Fruit fly (Drosophila melanogaster) whole organism, embryonic: ENCODE data around the gene Cpr73D.
A peak's percentile ranks its signal among the peaks of the same experiment; 100 is the strongest.

Experiments
- Blimp-1 ChIP-seq: fragments of 200-800 bp; sonication (Bioruptor generic); optimal IDR thresholded peaks from 3 replicates; lab custom pipeline; 2018; ENCODE audit warnings: missing biosample characterization, missing genetic modification characterization, mild to moderate bottlenecking, moderate library complexity, missing genetic modification reagents
- C15 ChIP-seq: fragments of 200-800 bp; sonication (Bioruptor generic); IDR thresholded peaks from 3 replicates; pipeline ENCODE4 v1.3.6; 2022; ENCODE audit warnings: missing biosample characterization, missing genetic modification characterization
- CG10209 ChIP-seq: fragments of 200-800 bp; sonication (Bioruptor generic); optimal IDR thresholded peaks from 3 replicates; lab custom pipeline; 2017; ENCODE audit warnings: missing biosample characterization, mild to moderate bottlenecking, missing genetic modification characterization, missing genetic modification reagents
- CG10321 ChIP-seq: fragments of 200-800 bp; sonication (Bioruptor generic); IDR thresholded peaks from 2 replicates; pipeline ENCODE4 v1.3.6; 2022; ENCODE audit warnings: missing biosample characterization, missing genetic modification characterization
- CG10543 ChIP-seq: fragments of 200-800 bp; sonication (Bioruptor generic); optimal IDR thresholded peaks from 3 replicates; lab custom pipeline; 2017; ENCODE audit warnings: missing biosample characterization, mild to moderate bottlenecking, missing genetic modification characterization, moderate library complexity
- CG10565 ChIP-seq: fragments of 200-800 bp; sonication (Bioruptor generic); optimal IDR thresholded peaks from 3 replicates; lab custom pipeline; 2016; ENCODE audit warnings: missing biosample characterization, mild to moderate bottlenecking, missing genetic modification characterization
- CG10979 ChIP-seq: fragments of 200-800 bp; sonication (Bioruptor generic); optimal IDR thresholded peaks from 2 replicates; lab custom pipeline; 2018; ENCODE audit warnings: missing biosample characterization, mild to moderate bottlenecking, missing genetic modification characterization, moderate library complexity
- CG11504 ChIP-seq: fragments of 200-800 bp; sonication (Bioruptor generic); optimal IDR thresholded peaks from 3 replicates; lab custom pipeline; 2019; ENCODE audit warnings: missing biosample characterization, mild to moderate bottlenecking, missing genetic modification characterization, moderate library complexity
- CG11696 ChIP-seq: fragments of 200-800 bp; sonication (Bioruptor generic); IDR thresholded peaks from 2 replicates; pipeline ENCODE4 v1.3.6; 2022; ENCODE audit warnings: missing biosample characterization, missing genetic modification characterization
- CG12071 ChIP-seq: fragments of 200-800 bp; sonication (Bioruptor generic); optimal IDR thresholded peaks from 3 replicates; lab custom pipeline; 2018; ENCODE audit warnings: missing biosample characterization, mild to moderate bottlenecking, missing genetic modification characterization
- CG14667 ChIP-seq: fragments of 200-800 bp; sonication (Bioruptor generic); IDR thresholded peaks from 2 replicates; pipeline ENCODE4 v1.3.6; 2022; ENCODE audit warnings: missing biosample characterization, missing genetic modification characterization
- CG1647 ChIP-seq: fragments of 200-800 bp; sonication (Bioruptor generic); optimal IDR thresholded peaks from 3 replicates; lab custom pipeline; 2016; ENCODE audit warnings: missing biosample characterization, missing genetic modification characterization
- CG16863 ChIP-seq: fragments of 200-800 bp; sonication (Bioruptor generic); optimal IDR thresholded peaks from 3 replicates; lab custom pipeline; 2016; ENCODE audit warnings: missing biosample characterization, missing genetic modification characterization
- CG1792 ChIP-seq: fragments of 200-800 bp; sonication (Bioruptor generic); optimal IDR thresholded peaks from 2 replicates; lab custom pipeline; 2016; ENCODE audit warnings: missing biosample characterization, missing genetic modification characterization
- CG18011 ChIP-seq: fragments of 200-800 bp; sonication (Bioruptor generic); optimal IDR thresholded peaks from 2 replicates; lab custom pipeline; 2017; ENCODE audit warnings: missing biosample characterization, missing genetic modification characterization, mild to moderate bottlenecking, moderate library complexity, missing genotype
- CG2199 ChIP-seq: fragments of 200-800 bp; sonication (Bioruptor generic); IDR thresholded peaks from 3 replicates; pipeline ENCODE4 v1.3.6; 2022; ENCODE audit warnings: missing biosample characterization, missing genetic modification characterization
- CG2889 ChIP-seq: fragments of 200-800 bp; sonication (Bioruptor generic); IDR thresholded peaks from 3 replicates; pipeline ENCODE4 v1.3.6; 2022; ENCODE audit warnings: missing biosample characterization, missing genetic modification characterization
- CG31388 ChIP-seq: fragments of 200-800 bp; sonication (Bioruptor generic); optimal IDR thresholded peaks from 2 replicates; lab custom pipeline; 2016; ENCODE audit warnings: missing biosample characterization, missing genetic modification characterization
- CG4617 ChIP-seq: fragments of 200-800 bp; sonication (Bioruptor generic); optimal IDR thresholded peaks from 3 replicates; lab custom pipeline; 2016; ENCODE audit warnings: missing biosample characterization, missing genetic modification characterization, borderline replicate concordance
- CG8281 ChIP-seq: fragments of 200-800 bp; sonication (Bioruptor generic); optimal IDR thresholded peaks from 2 replicates; lab custom pipeline; 2018; ENCODE audit warnings: missing biosample characterization, mild to moderate bottlenecking, missing genetic modification characterization, moderate library complexity
- CoRest ChIP-seq: fragments of 200-800 bp; sonication (Bioruptor generic); optimal IDR thresholded peaks from 3 replicates; lab custom pipeline; 2018; ENCODE audit warnings: missing biosample characterization, mild to moderate bottlenecking, missing genetic modification characterization, moderate library complexity
- D19B ChIP-seq: fragments of 200-800 bp; sonication (Bioruptor generic); optimal IDR thresholded peaks from 2 replicates; lab custom pipeline; 2017; ENCODE audit warnings: missing biosample characterization, mild to moderate bottlenecking, missing genetic modification characterization
- Ets97D ChIP-seq: fragments of 200-800 bp; sonication (Bioruptor generic); optimal IDR thresholded peaks from 3 replicates; lab custom pipeline; 2016; ENCODE audit warnings: missing biosample characterization, missing genetic modification characterization
- Oli ChIP-seq: fragments of 200-800 bp; sonication (Bioruptor generic); optimal IDR thresholded peaks from 2 replicates; lab custom pipeline; 2018; ENCODE audit warnings: missing biosample characterization, mild to moderate bottlenecking, missing genetic modification characterization, moderate library complexity
- Sox102F ChIP-seq: fragments of 200-800 bp; sonication (Bioruptor generic); optimal IDR thresholded peaks from 2 replicates; lab custom pipeline; 2018; ENCODE audit warnings: missing biosample characterization, mild to moderate bottlenecking, missing genetic modification characterization, moderate library complexity
- Tbp ChIP-seq: fragments of >200 bp; optimal IDR thresholded peaks from 2 replicates; lab custom pipeline; 2018; ENCODE audit warnings: missing biosample characterization, missing genetic modification characterization
- Xrp1 ChIP-seq: fragments of 200-800 bp; sonication (Bioruptor generic); IDR thresholded peaks from 2 replicates; pipeline ENCODE4 v1.3.6; 2022; ENCODE audit warnings: missing biosample characterization, missing genetic modification characterization
- ab ChIP-seq: fragments of 200-800 bp; sonication (Bioruptor generic); optimal IDR thresholded peaks from 2 replicates; lab custom pipeline; 2016; ENCODE audit warnings: missing biosample characterization, missing genetic modification characterization
- ap ChIP-seq: fragments of 200-800 bp; sonication (Bioruptor generic); IDR thresholded peaks from 2 replicates; pipeline ENCODE4 v1.3.6; 2022; ENCODE audit warnings: missing biosample characterization, missing genetic modification characterization
- cg ChIP-seq: fragments of 200-800 bp; sonication (Bioruptor generic); optimal IDR thresholded peaks from 3 replicates; lab custom pipeline; 2019; ENCODE audit warnings: missing biosample characterization, mild to moderate bottlenecking, missing genetic modification characterization, moderate library complexity
- chinmo ChIP-seq: fragments of 200-800 bp; sonication (Bioruptor generic); IDR thresholded peaks from 4 replicates; pipeline ENCODE4 v1.3.6; 2022; ENCODE audit warnings: missing biosample characterization, missing genetic modification characterization; ENCODE audit not compliant: partially characterized antibody
- da ChIP-seq: fragments of 200-800 bp; sonication (Bioruptor generic); optimal IDR thresholded peaks from 2 replicates; lab custom pipeline; 2016; ENCODE audit warnings: missing biosample characterization, missing genetic modification characterization
- dan ChIP-seq: fragments of 200-800 bp; sonication (Bioruptor generic); IDR thresholded peaks from 2 replicates; pipeline ENCODE4 v1.3.6; 2022; ENCODE audit warnings: missing biosample characterization, missing genetic modification characterization
- ftz-f1 ChIP-seq: fragments of 200-800 bp; sonication (Bioruptor generic); optimal IDR thresholded peaks from 2 replicates; lab custom pipeline; 2016; ENCODE audit warnings: missing biosample characterization, missing genetic modification characterization
- fu2 ChIP-seq: fragments of 200-800 bp; sonication (Bioruptor generic); optimal IDR thresholded peaks from 2 replicates; lab custom pipeline; 2016; ENCODE audit warnings: missing biosample characterization, missing genetic modification characterization
- gce ChIP-seq: fragments of 200-800 bp; sonication (Bioruptor generic); IDR thresholded peaks from 3 replicates; pipeline ENCODE4 v1.3.6; 2022; ENCODE audit warnings: missing biosample characterization, missing genetic modification characterization
- gcm ChIP-seq: fragments of 200-800 bp; sonication (Bioruptor generic); optimal IDR thresholded peaks from 2 replicates; lab custom pipeline; 2019; ENCODE audit warnings: missing biosample characterization, mild to moderate bottlenecking, missing genetic modification characterization, moderate library complexity
- jigr1 ChIP-seq: fragments of 200-800 bp; sonication (Bioruptor generic); IDR thresholded peaks from 3 replicates; pipeline ENCODE4 v1.3.6; 2022; ENCODE audit warnings: missing biosample characterization, missing genetic modification characterization
- jumu ChIP-seq: fragments of 200-800 bp; sonication (Bioruptor generic); optimal IDR thresholded peaks from 3 replicates; lab custom pipeline; 2016; ENCODE audit warnings: missing biosample characterization, missing genetic modification characterization
- lab ChIP-seq: fragments of 200-800 bp; sonication (Bioruptor generic); optimal IDR thresholded peaks from 3 replicates; lab custom pipeline; 2017; ENCODE audit warnings: missing biosample characterization, missing genetic modification characterization, mild to moderate bottlenecking, moderate library complexity, missing genetic modification reagents
- lov ChIP-seq, 2 experiments: fragments of 200-800 bp in 1 of 2; fragments of >200 bp in 1 of 2; sonication (Bioruptor generic) in 1 of 2; IDR thresholded peaks in 1 of 2; optimal IDR thresholded peaks in 1 of 2; 2 replicates in 1 of 2; 3 replicates in 1 of 2; pipeline versions ENCODE4 v1.3.6 to Lab custom; 2017 to 2022; ENCODE audit warnings: missing biosample characterization in 1 of 2, missing genetic modification characterization in 1 of 2
- nmo ChIP-seq: fragments of 200-800 bp; sonication (Bioruptor generic); optimal IDR thresholded peaks from 2 replicates; lab custom pipeline; 2018; ENCODE audit warnings: missing biosample characterization, mild to moderate bottlenecking, missing genetic modification characterization, moderate library complexity
- pzg ChIP-seq: fragments of 200-800 bp; sonication (Bioruptor generic); optimal IDR thresholded peaks from 3 replicates; lab custom pipeline; 2018; ENCODE audit warnings: missing biosample characterization, mild to moderate bottlenecking, missing genetic modification characterization, moderate library complexity
- repo ChIP-seq: fragments of 200-800 bp; sonication (Bioruptor generic); optimal IDR thresholded peaks from 2 replicates; lab custom pipeline; 2016; ENCODE audit warnings: missing biosample characterization, missing genetic modification characterization
- sc ChIP-seq, 3 experiments: fragments of >200 bp in 2 of 3; fragments of 200-800 bp in 1 of 3; sonication (Bioruptor generic) in 1 of 3; optimal IDR thresholded peaks; 2 replicates in 2 of 3; 3 replicates in 1 of 3; lab custom pipeline; 2017; ENCODE audit warnings: mild to moderate bottlenecking in 1 of 3, missing biosample characterization in 1 of 3, missing genetic modification characterization in 1 of 3, missing genetic modification reagents in 1 of 3
- seq ChIP-seq: fragments of 200-800 bp; sonication (Bioruptor generic); IDR thresholded peaks from 2 replicates; pipeline ENCODE4 v1.3.6; 2022; ENCODE audit warnings: missing biosample characterization, missing genetic modification characterization
- trh ChIP-seq: fragments of 200-800 bp; sonication (Bioruptor generic); optimal IDR thresholded peaks from 2 replicates; lab custom pipeline; 2016; ENCODE audit warnings: missing biosample characterization, missing genetic modification characterization

The Cpr73D gene

dm6 chr3L:16986062-16987013 is 28.8 kb upstream of the Cpr73D start (continued):
- TF ChIP-seq CG11504 (peak; percentile 81), fu2 (GFP tag; lab: Kevin White, UChicago) (peak; percentile 31), ap (GFP tag; lab: Robert Waterston, UW) (no peak), CG31388 (GFP tag; lab: Kevin White, UChicago) (peak; percentile 13), CG12071 (GFP tag; lab: Kevin White, UChicago) (peak; percentile 31), cg (GFP tag; lab: Kevin White, UChicago) (peak; percentile 52), Oli (tag; lab: Kevin White, UChicago) (peak; percentile 75), dan (GFP tag; lab: Robert Waterston, UW) (no peak), jigr1 (no peak), jumu (GFP tag; lab: Kevin White, UChicago) (no peak), CG10979 (peak; percentile 47), CG11696 (GFP tag; lab: Robert Waterston, UW) (no peak), da (no peak), Sox102F (peak; percentile 60), CG18011 (GFP tag; lab: Kevin White, UChicago) (no peak), C15 (GFP tag; lab: Robert Waterston, UW) (0 out of 3 replicates have a peak, but pooled peaks have one; percentile 13), repo (GFP tag; lab: Kevin White, UChicago) (no peak), CG10543 (no peak), Ets97D (GFP tag; lab: Kevin White, UChicago) (no peak), CG10565 (GFP tag; lab: Kevin White, UChicago) (no peak), ftz-f1 (GFP tag; lab: Kevin White, UChicago) (no peak), D19B (peak; percentile 30), Tbp (no peak), CG10321 (no peak), CG1647 (GFP tag; lab: Kevin White, UChicago) (peak; percentile 14), CG16863 (GFP tag; lab: Kevin White, UChicago) (peak; percentile 33), nmo (peak; percentile 65), seq (GFP tag; lab: Robert Waterston, UW) (0 out of 2 replicates have a peak, but pooled peaks have one; percentile 18), CoRest (tag; lab: Kevin White, UChicago) (peak; percentile 71), CG2199 (GFP tag; lab: Robert Waterston, UW) (no peak), pzg (no peak), sc (optimal IDR thresholded peaks at IDR 0.05; lab: Kevin White, UChicago) (no peak), sc (GFP tag; optimal IDR thresholded peaks at IDR 0.05; lab: Kevin White, UChicago) (peak; percentile 4), lab (GFP tag; lab: Kevin White, UChicago) (peak; percentile 51), gce (GFP tag; lab: Robert Waterston, UW) (no peak), CG4617 (no peak), CG14667 (GFP tag; lab: Robert Waterston, UW) (peak; percentile 31; the same call in 1 of the 2 replicates), CG10209 (GFP tag; lab: Kevin White, UChicago) (peak; percentile 63), CG1792 (GFP tag; lab: Kevin White, UChicago) (no peak), ab (GFP tag; lab: Kevin White, UChicago) (no peak), chinmo (peak; percentile 84; the same call in 1 of the 4 replicates), CG8281 (tag; lab: Kevin White, UChicago) (peak; percentile 24), Blimp-1 (GFP tag; lab: Kevin White, UChicago) (no peak), CG2889 (peak; percentile 29; the same call in 1 of the 3 replicates), lov (optimal IDR thresholded peaks at IDR 0.05; lab: Kevin White, UChicago) (no peak), lov (GFP tag; IDR thresholded peaks at IDR 0.05; lab: Robert Waterston, UW) (no peak), trh (no peak), Xrp1 (GFP tag; lab: Robert Waterston, UW) (peak; percentile 21; the same call in 1 of the 2 replicates), gcm (GFP tag; lab: Kevin White, UChicago) (no peak)
